Fruit fly (Drosophila melanogaster) S2 (cell line): Measurements from ENCODE around the gene Rrp40.

Experiments used
- CG8478 ChIP-seq: fragments of >200 bp; optimal IDR thresholded peaks from 2 replicates; lab custom pipeline; 2018
- CTCF ChIP-seq, 2 experiments: fragments of >200 bp; optimal IDR thresholded peaks; 2 replicates each; lab custom pipeline; 2018

Gene Rrp40

dm6 chr2L:1751953-1752352 lies 23.4 kb downstream of the Rrp40 start, which contains the start of the genes CG17712 and CG17648:
Gene CG17712, minus strand, starts transcription at chr2L:1752122.
Gene CG17648, plus strand, starts transcription at chr2L:1752308.
- TF ChIP-seq CG8478 (lab: Kevin White, UChicago) (no peak), CTCF (optimal IDR thresholded peaks at IDR 0.05; lab: Kevin White, UChicago) (no peak)

dm6 chr2L:1756351-1756750 lies 27.8 kb downstream of the Rrp40 start, which contains the start of gene Gr22f:
Gene Gr22f, minus strand, starts transcription at chr2L:1756451.
- TF ChIP-seq CG8478 (lab: Kevin White, UChicago) (no peak), CTCF (optimal IDR thresholded peaks at IDR 0.05; lab: Kevin White, UChicago) (no peak)

- no peak for TF ChIP-seq CTCF (optimal IDR thresholded peaks at IDR 0.05; lab: Kevin White, UChicago)
- no peak for TF ChIP-seq CG8478 (lab: Kevin White, UChicago)
Measured at dm6 chr2L:1758853-1759252, 30.3 kb downstream of the Rrp40 start, which contains the start of gene CG17650. Gene CG17650, minus strand, starts transcription at chr2L:1759093.
